Worm (Caenorhabditis elegans) whole organism, L3 larva: ENCODE measurements around the gene T05A7.13.

ENCODE experiments used
- R02D3.7 ChIP-seq: fragments of 150-350 bp; optimal IDR thresholded peaks from 2 replicates; lab custom pipeline; 2014; ENCODE audit warnings: missing biosample characterization, missing genetic modification characterization
- ZK546.5 ChIP-seq: sonication (generic microtip); optimal IDR thresholded peaks from 2 replicates; lab custom pipeline; 2017; ENCODE audit warnings: missing biosample characterization, missing genetic modification characterization
- aly-2 ChIP-seq: fragments of 150-350 bp; optimal IDR thresholded peaks from 2 replicates; lab custom pipeline; 2014; ENCODE audit warnings: missing biosample characterization, missing genetic modification characterization
- ama-1 ChIP-seq: fragments of 150-350 bp; optimal IDR thresholded peaks from 2 replicates; lab custom pipeline; 2018
- ceh-16 ChIP-seq: sonication (generic microtip); optimal IDR thresholded peaks from 2 replicates; lab custom pipeline; 2017; ENCODE audit warnings: missing biosample characterization, missing genetic modification characterization
- ceh-28 ChIP-seq: fragments of 150-350 bp; optimal IDR thresholded peaks from 2 replicates; lab custom pipeline; 2014; ENCODE audit warnings: missing biosample characterization, missing genetic modification reagents, missing genetic modification characterization
- ceh-82 ChIP-seq: fragments of 150-350 bp; optimal IDR thresholded peaks from 2 replicates; lab custom pipeline; 2014; ENCODE audit warnings: missing biosample characterization, missing genetic modification characterization
- daf-12 ChIP-seq: fragments of 150-350 bp; optimal IDR thresholded peaks from 2 replicates; lab custom pipeline; 2014; ENCODE audit warnings: missing biosample characterization, missing genetic modification reagents, missing genetic modification characterization
- egl-27 ChIP-seq: sonication (generic microtip); optimal IDR thresholded peaks from 4 replicates; lab custom pipeline; 2017; ENCODE audit warnings: missing biosample characterization, missing genetic modification reagents, missing genetic modification characterization
- egl-5 ChIP-seq: fragments of 150-350 bp; optimal IDR thresholded peaks from 2 replicates; lab custom pipeline; 2017; ENCODE audit warnings: missing biosample characterization, missing genetic modification reagents, missing genetic modification characterization, inconsistent platforms
- elt-1 ChIP-seq: fragments of 150-350 bp; optimal IDR thresholded peaks from 2 replicates; lab custom pipeline; 2014; ENCODE audit warnings: missing biosample characterization, missing genetic modification characterization
- elt-2 ChIP-seq: sonication (generic microtip); optimal IDR thresholded peaks from 2 replicates; lab custom pipeline; 2016; ENCODE audit warnings: missing genetic modification reagents, mild to moderate bottlenecking, missing genetic modification characterization, missing compliant biosample characterization
- elt-3 ChIP-seq, 3 experiments: fragments of 150-350 bp in 1 of 3; sonication (generic microtip) in 2 of 3; optimal IDR thresholded peaks; 2 replicates in 2 of 3; 4 replicates in 1 of 3; lab custom pipeline; 2014 to 2017; ENCODE audit warnings: missing biosample characterization in 3 of 3, missing genetic modification characterization in 3 of 3
- eor-1 ChIP-seq, 2 experiments: fragments of 150-350 bp; optimal IDR thresholded peaks; 2 replicates each; lab custom pipeline; 2014 to 2018; ENCODE audit warnings: missing biosample characterization in 2 of 2, missing genetic modification characterization in 2 of 2
- fkh-10 ChIP-seq: sonication (generic microtip); optimal IDR thresholded peaks from 2 replicates; lab custom pipeline; 2017; ENCODE audit warnings: missing biosample characterization, missing genetic modification reagents, missing genetic modification characterization
- fkh-2 ChIP-seq: fragments of 150-350 bp; optimal IDR thresholded peaks from 2 replicates; lab custom pipeline; 2014; ENCODE audit warnings: missing biosample characterization, missing genetic modification reagents, missing genetic modification characterization
- fos-1 ChIP-seq: fragments of 150-350 bp; optimal IDR thresholded peaks from 2 replicates; lab custom pipeline; 2014; ENCODE audit warnings: missing biosample characterization, missing genetic modification characterization
- hmg-11 ChIP-seq: sonication (generic microtip); optimal IDR thresholded peaks from 2 replicates; lab custom pipeline; 2016; ENCODE audit warnings: missing genetic modification characterization, missing compliant biosample characterization
- jun-1 ChIP-seq: fragments of 150-350 bp; optimal IDR thresholded peaks from 2 replicates; lab custom pipeline; 2014; ENCODE audit warnings: missing biosample characterization, missing genetic modification reagents, missing genetic modification characterization
- lin-15B ChIP-seq: fragments of 150-350 bp; optimal IDR thresholded peaks from 2 replicates; lab custom pipeline; 2014; ENCODE audit warnings: missing biosample characterization, missing genetic modification characterization
- lin-39 ChIP-seq: fragments of 150-350 bp; optimal IDR thresholded peaks from 2 replicates; lab custom pipeline; 2018; ENCODE audit warnings: missing biosample characterization, missing genetic modification reagents, missing genetic modification characterization
- lsy-12 ChIP-seq: sonication (generic microtip); optimal IDR thresholded peaks from 2 replicates; lab custom pipeline; 2016; ENCODE audit warnings: mild to moderate bottlenecking, missing genetic modification characterization, missing compliant biosample characterization
- mdl-1 ChIP-seq: fragments of 150-350 bp; optimal IDR thresholded peaks from 2 replicates; lab custom pipeline; 2014; ENCODE audit warnings: missing biosample characterization, missing genetic modification characterization
- mml-1 ChIP-seq: fragments of 150-350 bp; sonication (generic microtip); optimal IDR thresholded peaks from 3 replicates; lab custom pipeline; 2014; ENCODE audit warnings: missing biosample characterization, missing genetic modification characterization
- nfya-1 ChIP-seq: sonication (generic microtip); optimal IDR thresholded peaks from 2 replicates; lab custom pipeline; 2017; ENCODE audit warnings: missing genetic modification characterization, mild to moderate bottlenecking, missing compliant biosample characterization, antibody characterized with exemption, moderate library complexity; ENCODE audit not compliant: insufficient read depth
- nhr-11 ChIP-seq: fragments of 150-350 bp; optimal IDR thresholded peaks from 2 replicates; lab custom pipeline; 2014; ENCODE audit warnings: missing biosample characterization, missing genetic modification characterization
- nhr-12 ChIP-seq: fragments of 150-350 bp; optimal IDR thresholded peaks from 2 replicates; lab custom pipeline; 2014; ENCODE audit warnings: missing biosample characterization, missing genetic modification characterization
- nhr-23 ChIP-seq: fragments of 150-350 bp; optimal IDR thresholded peaks from 2 replicates; lab custom pipeline; 2014; ENCODE audit warnings: missing biosample characterization, missing genetic modification reagents, missing genetic modification characterization
- nhr-237 ChIP-seq: fragments of 150-350 bp; optimal IDR thresholded peaks from 2 replicates; lab custom pipeline; 2014; ENCODE audit warnings: missing biosample characterization, missing genetic modification characterization
- nhr-25 ChIP-seq: sonication (generic microtip); optimal IDR thresholded peaks from 2 replicates; lab custom pipeline; 2017; ENCODE audit warnings: missing biosample characterization, missing genetic modification characterization
- nhr-28 ChIP-seq: fragments of 150-350 bp; optimal IDR thresholded peaks from 2 replicates; lab custom pipeline; 2014; ENCODE audit warnings: missing biosample characterization, missing genetic modification characterization
- nhr-43 ChIP-seq: sonication (generic microtip); optimal IDR thresholded peaks from 2 replicates; lab custom pipeline; 2016; ENCODE audit warnings: mild to moderate bottlenecking, missing genetic modification characterization, missing compliant biosample characterization; ENCODE audit not compliant: poor library complexity, severe bottlenecking
- nhr-67 ChIP-seq: fragments of 150-350 bp; optimal IDR thresholded peaks from 2 replicates; lab custom pipeline; 2014; ENCODE audit warnings: missing biosample characterization, missing genetic modification characterization
- nhr-76 ChIP-seq: fragments of 150-350 bp; sonication (generic microtip); optimal IDR thresholded peaks from 5 replicates; lab custom pipeline; 2014; ENCODE audit warnings: missing biosample characterization, missing genetic modification characterization
- nhr-77 ChIP-seq: fragments of 150-350 bp; optimal IDR thresholded peaks from 2 replicates; lab custom pipeline; 2014; ENCODE audit warnings: missing biosample characterization, missing genetic modification characterization
- pha-4 ChIP-seq: fragments of 150-350 bp; optimal IDR thresholded peaks from 2 replicates; lab custom pipeline; 2014; ENCODE audit warnings: missing biosample characterization, missing genetic modification reagents, missing genetic modification characterization
- pqm-1 ChIP-seq: fragments of 150-350 bp; optimal IDR thresholded peaks from 2 replicates; lab custom pipeline; 2017; ENCODE audit warnings: missing biosample characterization, missing genetic modification characterization, inconsistent platforms
- sea-2 ChIP-seq: fragments of 150-350 bp; sonication (generic microtip); optimal IDR thresholded peaks from 4 replicates; lab custom pipeline; 2014; ENCODE audit warnings: missing biosample characterization, missing genetic modification reagents, missing genetic modification characterization
- skn-1 ChIP-seq: fragments of 150-350 bp; optimal IDR thresholded peaks from 2 replicates; lab custom pipeline; 2014; ENCODE audit warnings: missing biosample characterization, missing genetic modification characterization
- snpc-4 ChIP-seq: fragments of 150-350 bp; optimal IDR thresholded peaks from 2 replicates; lab custom pipeline; 2014; ENCODE audit warnings: missing biosample characterization, missing genetic modification characterization
- tbx-2 ChIP-seq: sonication (generic microtip); optimal IDR thresholded peaks from 2 replicates; lab custom pipeline; 2016; ENCODE audit warnings: mild to moderate bottlenecking, missing genetic modification characterization, missing compliant biosample characterization
- unc-39 ChIP-seq: sonication (generic microtip); optimal IDR thresholded peaks from 4 replicates; lab custom pipeline; 2017; ENCODE audit warnings: missing biosample characterization, missing genetic modification characterization
- unc-62 ChIP-seq: fragments of 150-350 bp; sonication (generic microtip); optimal IDR thresholded peaks from 4 replicates; lab custom pipeline; 2014; ENCODE audit warnings: missing biosample characterization, missing genetic modification reagents, missing genetic modification characterization
- zag-1 ChIP-seq: fragments of 150-350 bp; optimal IDR thresholded peaks from 2 replicates; lab custom pipeline; 2014; ENCODE audit warnings: missing biosample characterization, missing genetic modification characterization
- ztf-11 ChIP-seq: fragments of 150-350 bp; optimal IDR thresholded peaks from 2 replicates; lab custom pipeline; 2014; ENCODE audit warnings: missing biosample characterization, missing genetic modification characterization
- ztf-4 ChIP-seq: fragments of 150-350 bp; optimal IDR thresholded peaks from 2 replicates; lab custom pipeline; 2014; ENCODE audit warnings: missing biosample characterization, missing genetic modification characterization

T05A7.13 gene

ce11 chrII:4674188-4674587, 13.0 kb upstream of the T05A7.13 start:
- peak; percentile 60 for TF ChIP-seq jun-1 (tag; lab: Kevin White, UChicago)
- no peak for TF ChIP-seq ceh-28 (tag; lab: Kevin White, UChicago)
- TF ChIP-seq elt-2 (tag; lab: Kevin White, UChicago), result peak; percentile 96
- TF ChIP-seq pqm-1, result peak; percentile 68

- TF ChIP-seq sea-2 (GFP tag; lab: Kevin White, UChicago), result no peak
- TF ChIP-seq pha-4 (tag; lab: Kevin White, UChicago), result no peak
- TF ChIP-seq ama-1 (lab: Kevin White, UChicago), result peak; percentile 56
- TF ChIP-seq ceh-82 (tag; lab: Kevin White, UChicago), result no peak
- no peak for TF ChIP-seq nhr-43 (tag; lab: Kevin White, UChicago)
Observed at ce11 chrII:4673670-4674069, 12.5 kb upstream of the T05A7.13 start.

ce11 chrII:4673242-4673641, 12.1 kb upstream of the T05A7.13 start:
- TF ChIP-seq hmg-11 (no peak), skn-1 (tag; lab: Kevin White, UChicago) (no peak), R02D3.7 (tag; lab: Kevin White, UChicago) (no peak), egl-5 (no peak), ceh-16 (tag; lab: Kevin White, UChicago) (no peak)

ce11 chrII:4672584-4673110, 11.5 kb upstream of the T05A7.13 start, which contains the start of the genes clec-140 and hmg-11:
clec-140 (plus strand) TSS chrII:4673060.
hmg-11 (plus strand) TSS chrII:4673085.
- TF ChIP-seq eor-1 (tag; optimal IDR thresholded peaks at IDR 0.05; lab: Kevin White, UChicago) (no peak), jun-1 (tag; lab: Kevin White, UChicago) (peak; percentile 45), fkh-2 (tag; lab: Kevin White, UChicago) (no peak), lin-15B (peak; percentile 71), pqm-1 (peak; percentile 33), nfya-1 (tag; lab: Kevin White, UChicago) (peak; percentile 72), nhr-237 (tag; lab: Kevin White, UChicago) (no peak), pha-4 (tag; lab: Kevin White, UChicago) (no peak), nhr-43 (tag; lab: Kevin White, UChicago) (no peak), elt-1 (no peak), nhr-77 (tag; lab: Kevin White, UChicago) (no peak), hmg-11 (no peak), elt-3 (tag; optimal IDR thresholded peaks at IDR 0.05; lab: Kevin White, UChicago) (no peak), lsy-12 (tag; lab: Kevin White, UChicago) (peak; percentile 8), nhr-23 (tag; lab: Kevin White, UChicago) (peak; percentile 41), snpc-4 (tag; lab: Kevin White, UChicago) (peak; percentile 43), nhr-11 (tag; lab: Kevin White, UChicago) (no peak), skn-1 (tag; lab: Kevin White, UChicago) (no peak), daf-12 (no peak), aly-2 (no peak), ceh-82 (tag; lab: Kevin White, UChicago) (no peak), ztf-4 (tag; lab: Kevin White, UChicago) (no peak), egl-5 (peak; percentile 24), nhr-25 (tag; lab: Kevin White, UChicago) (peak; percentile 51), ZK546.5 (no peak), nhr-76 (tag; lab: Kevin White, UChicago) (no peak), ceh-16 (tag; lab: Kevin White, UChicago) (no peak), unc-39 (no peak), ceh-28 (tag; lab: Kevin White, UChicago) (no peak), sea-2 (GFP tag; lab: Kevin White, UChicago) (no peak), mml-1 (no peak), nhr-67 (tag; lab: Kevin White, UChicago) (no peak), nhr-28 (tag; lab: Kevin White, UChicago) (no peak), zag-1 (tag; lab: Kevin White, UChicago) (no peak), elt-2 (tag; lab: Kevin White, UChicago) (peak; percentile 46), tbx-2 (tag; lab: Kevin White, UChicago) (no peak), fkh-10 (GFP tag; lab: Kevin White, UChicago) (no peak), mdl-1 (tag; lab: Kevin White, UChicago) (no peak), lin-39 (peak; percentile 90), unc-62 (GFP tag; lab: Kevin White, UChicago) (no peak), R02D3.7 (tag; lab: Kevin White, UChicago) (no peak), ztf-11 (tag; lab: Kevin White, UChicago) (no peak), nhr-12 (tag; lab: Kevin White, UChicago) (no peak), fos-1 (tag; lab: Kevin White, UChicago) (peak; percentile 9), egl-27 (tag; lab: Kevin White, UChicago) (no peak)
